Fruit fly (Drosophila melanogaster) whole organism, embryonic: ENCODE results near the gene CG43116.
A peak's percentile ranks its signal among the peaks of the same experiment; 100 is the strongest.

Source experiments
- Adf1 ChIP-seq: fragments of 200-800 bp; sonication (Bioruptor generic); IDR thresholded peaks from 2 replicates; pipeline ENCODE4 v1.3.6; 2022; ENCODE audit warnings: missing biosample characterization, missing genetic modification characterization
- Asciz ChIP-seq: fragments of 200-800 bp; sonication (Bioruptor generic); optimal IDR thresholded peaks from 2 replicates; lab custom pipeline; 2017; ENCODE audit warnings: missing biosample characterization, mild to moderate bottlenecking, missing genetic modification characterization, missing genetic modification reagents
- CG10147 ChIP-seq: fragments of 200-800 bp; sonication (Bioruptor generic); optimal IDR thresholded peaks from 2 replicates; lab custom pipeline; 2019; ENCODE audit warnings: missing biosample characterization, mild to moderate bottlenecking, missing genetic modification characterization, moderate library complexity
- CG10267 ChIP-seq: fragments of 200-800 bp; sonication (Bioruptor generic); optimal IDR thresholded peaks from 2 replicates; lab custom pipeline; 2018; ENCODE audit warnings: missing biosample characterization, mild to moderate bottlenecking, missing genetic modification characterization, moderate library complexity
- CG11695 ChIP-seq: fragments of 200-800 bp; sonication (Bioruptor generic); IDR thresholded peaks from 3 replicates; pipeline ENCODE4 v1.3.6; 2022; ENCODE audit warnings: missing biosample characterization, missing genetic modification characterization
- CG11696 ChIP-seq: fragments of 200-800 bp; sonication (Bioruptor generic); IDR thresholded peaks from 2 replicates; pipeline ENCODE4 v1.3.6; 2022; ENCODE audit warnings: missing biosample characterization, missing genetic modification characterization
- CG12391 ChIP-seq: fragments of 200-800 bp; sonication (Bioruptor generic); optimal IDR thresholded peaks from 3 replicates; lab custom pipeline; 2018; ENCODE audit warnings: missing biosample characterization, mild to moderate bottlenecking, missing genetic modification characterization, moderate library complexity
- CG12744 ChIP-seq: fragments of 200-800 bp; sonication (Bioruptor generic); optimal IDR thresholded peaks from 2 replicates; lab custom pipeline; 2016; ENCODE audit warnings: missing biosample characterization, missing genetic modification characterization
- CG14860 ChIP-seq: fragments of 200-800 bp; sonication (Bioruptor generic); IDR thresholded peaks from 3 replicates; pipeline ENCODE4 v1.3.6; 2022; ENCODE audit warnings: missing biosample characterization, missing genetic modification characterization; ENCODE audit not compliant: partially characterized antibody
- CG2712 ChIP-seq: fragments of 200-800 bp; optimal IDR thresholded peaks from 3 replicates; lab custom pipeline; 2019; ENCODE audit warnings: missing biosample characterization, mild to moderate bottlenecking, missing genetic modification characterization, moderate library complexity
- CG2889 ChIP-seq: fragments of 200-800 bp; sonication (Bioruptor generic); IDR thresholded peaks from 3 replicates; pipeline ENCODE4 v1.3.6; 2022; ENCODE audit warnings: missing biosample characterization, missing genetic modification characterization
- CG30431 ChIP-seq: fragments of 200-800 bp; sonication (Bioruptor generic); optimal IDR thresholded peaks from 2 replicates; lab custom pipeline; 2017; ENCODE audit warnings: missing biosample characterization, missing genetic modification characterization
- CG3065 ChIP-seq: fragments of 200-800 bp; sonication (Bioruptor generic); optimal IDR thresholded peaks from 2 replicates; lab custom pipeline; 2016; ENCODE audit warnings: missing biosample characterization, missing genetic modification characterization
- CG31441 ChIP-seq: fragments of 200-800 bp; sonication (Bioruptor generic); IDR thresholded peaks from 2 replicates; pipeline ENCODE4 v1.3.6; 2022; ENCODE audit warnings: missing biosample characterization, missing genetic modification characterization
- CG3726 ChIP-seq: fragments of 200-800 bp; sonication (Bioruptor generic); IDR thresholded peaks from 3 replicates; pipeline ENCODE4, ENCODE4 v1.3.6; 2022; ENCODE audit warnings: missing biosample characterization, missing genetic modification characterization
- CG6254 ChIP-seq: fragments of 200-800 bp; sonication (Bioruptor generic); optimal IDR thresholded peaks from 3 replicates; lab custom pipeline; 2017; ENCODE audit warnings: mild to moderate bottlenecking, missing biosample characterization, missing genetic modification reagents, missing genetic modification characterization
- CG6683 ChIP-seq: fragments of 200-800 bp; sonication (Bioruptor generic); optimal IDR thresholded peaks from 2 replicates; lab custom pipeline; 2017; ENCODE audit warnings: missing biosample characterization, mild to moderate bottlenecking, missing genetic modification characterization, missing genetic modification reagents
- CG9437 ChIP-seq: fragments of 200-800 bp; sonication (Bioruptor generic); optimal IDR thresholded peaks from 2 replicates; lab custom pipeline; 2018; ENCODE audit warnings: missing biosample characterization, mild to moderate bottlenecking, missing genetic modification characterization
- CG9876 ChIP-seq: fragments of 200-800 bp; sonication (Bioruptor generic); optimal IDR thresholded peaks from 2 replicates; lab custom pipeline; 2016; ENCODE audit warnings: missing biosample characterization, missing genetic modification characterization
- Camta ChIP-seq: fragments of 200-800 bp; sonication (Bioruptor generic); optimal IDR thresholded peaks from 2 replicates; lab custom pipeline; 2016; ENCODE audit warnings: missing biosample characterization, missing genetic modification characterization
- CoRest ChIP-seq: fragments of 200-800 bp; sonication (Bioruptor generic); optimal IDR thresholded peaks from 3 replicates; lab custom pipeline; 2018; ENCODE audit warnings: missing biosample characterization, mild to moderate bottlenecking, missing genetic modification characterization, moderate library complexity
- Dip3 ChIP-seq: fragments of 200-800 bp; sonication (Bioruptor generic); optimal IDR thresholded peaks from 3 replicates; lab custom pipeline; 2016; ENCODE audit warnings: missing biosample characterization, missing genetic modification characterization
- Dll ChIP-seq: fragments of 200-800 bp; sonication (Bioruptor generic); IDR thresholded peaks from 4 replicates; pipeline ENCODE4 v1.3.6; 2022; ENCODE audit warnings: missing biosample characterization, missing genetic modification characterization; ENCODE audit not compliant: partially characterized antibody
- E2f2 ChIP-seq: fragments of 200-800 bp; sonication (Bioruptor generic); IDR thresholded peaks from 2 replicates; pipeline ENCODE4 v1.3.6; 2022; ENCODE audit warnings: missing biosample characterization, missing genetic modification characterization
- ERR ChIP-seq: fragments of 200-800 bp; sonication (Bioruptor generic); optimal IDR thresholded peaks from 2 replicates; lab custom pipeline; 2016; ENCODE audit warnings: missing biosample characterization, missing genetic modification characterization
- Eip74EF ChIP-seq, 2 experiments: fragments of 200-800 bp in 1 of 2; fragments of >200 bp in 1 of 2; sonication (Bioruptor generic) in 1 of 2; optimal IDR thresholded peaks; 2 replicates each; lab custom pipeline; 2017 to 2019; ENCODE audit warnings: missing biosample characterization in 2 of 2, missing genetic modification characterization in 2 of 2, mild to moderate bottlenecking in 1 of 2, moderate library complexity in 1 of 2
- HHEX ChIP-seq: fragments of 200-800 bp; sonication (Bioruptor generic); optimal IDR thresholded peaks from 3 replicates; lab custom pipeline; 2017; ENCODE audit warnings: missing biosample characterization, mild to moderate bottlenecking, missing genetic modification characterization, missing genetic modification reagents
- HLH54F ChIP-seq: fragments of 200-800 bp; sonication (Bioruptor generic); optimal IDR thresholded peaks from 3 replicates; lab custom pipeline; 2016; ENCODE audit warnings: missing biosample characterization, missing genetic modification characterization
- Kr ChIP-seq: fragments of 200-800 bp; sonication (Bioruptor generic); optimal IDR thresholded peaks from 2 replicates; lab custom pipeline; 2017; ENCODE audit warnings: missing biosample characterization, mild to moderate bottlenecking, missing genetic modification characterization
- NC2α ChIP-seq: fragments of 200-800 bp; sonication (Bioruptor generic); optimal IDR thresholded peaks from 2 replicates; lab custom pipeline; 2016; ENCODE audit warnings: missing biosample characterization, missing genetic modification characterization
- Taf1 ChIP-seq: fragments of 200-800 bp; sonication (Bioruptor generic); IDR thresholded peaks from 2 replicates; pipeline ENCODE4 v1.3.6; 2022; ENCODE audit warnings: missing biosample characterization, missing genetic modification characterization
- ac ChIP-seq: fragments of 200-800 bp; sonication (Bioruptor generic); optimal IDR thresholded peaks from 3 replicates; lab custom pipeline; 2017; ENCODE audit warnings: missing biosample characterization, mild to moderate bottlenecking, missing genetic modification characterization
- cg ChIP-seq: fragments of 200-800 bp; sonication (Bioruptor generic); optimal IDR thresholded peaks from 3 replicates; lab custom pipeline; 2019; ENCODE audit warnings: missing biosample characterization, mild to moderate bottlenecking, missing genetic modification characterization, moderate library complexity
- chinmo ChIP-seq: fragments of 200-800 bp; sonication (Bioruptor generic); IDR thresholded peaks from 4 replicates; pipeline ENCODE4 v1.3.6; 2022; ENCODE audit warnings: missing biosample characterization, missing genetic modification characterization; ENCODE audit not compliant: partially characterized antibody
- chm ChIP-seq: fragments of 200-800 bp; sonication (Bioruptor generic); IDR thresholded peaks from 2 replicates; pipeline ENCODE4 v1.3.6; 2022; ENCODE audit warnings: missing biosample characterization, missing genetic modification characterization
- ci ChIP-seq: fragments of 200-800 bp; sonication (Bioruptor generic); IDR thresholded peaks from 3 replicates; pipeline ENCODE4 v1.3.6; 2022; ENCODE audit warnings: missing biosample characterization, missing genetic modification characterization
- fd3F ChIP-seq: fragments of 200-800 bp; sonication (Bioruptor generic); optimal IDR thresholded peaks from 2 replicates; lab custom pipeline; 2018; ENCODE audit warnings: missing biosample characterization, mild to moderate bottlenecking, missing genetic modification characterization, moderate library complexity
- hb ChIP-seq: fragments of 200-800 bp; sonication (Bioruptor generic); IDR thresholded peaks from 3 replicates; pipeline ENCODE4 v1.3.6; 2022; ENCODE audit warnings: missing biosample characterization, missing genetic modification characterization; ENCODE audit not compliant: partially characterized antibody
- lmd ChIP-seq: fragments of 200-800 bp; sonication (Bioruptor generic); IDR thresholded peaks from 2 replicates; pipeline ENCODE4 v1.3.6; 2022; ENCODE audit warnings: missing biosample characterization, missing genetic modification characterization
- nau ChIP-seq: fragments of 200-800 bp; sonication (Bioruptor generic); optimal IDR thresholded peaks from 3 replicates; lab custom pipeline; 2017; ENCODE audit warnings: missing biosample characterization, mild to moderate bottlenecking, missing genetic modification characterization, missing genetic modification reagents
- pb ChIP-seq: fragments of 200-800 bp; sonication (Bioruptor generic); optimal IDR thresholded peaks from 3 replicates; lab custom pipeline; 2016; ENCODE audit warnings: missing biosample characterization, missing genetic modification characterization
- phol ChIP-seq: fragments of 200-800 bp; sonication (Bioruptor generic); optimal IDR thresholded peaks from 3 replicates; lab custom pipeline; 2018; ENCODE audit warnings: missing biosample characterization, mild to moderate bottlenecking, missing genetic modification characterization, moderate library complexity
- prd ChIP-seq, 3 experiments: fragments of >200 bp in 2 of 3; fragments of 200-800 bp in 1 of 3; sonication (Bioruptor generic) in 1 of 3; optimal IDR thresholded peaks in 2 of 3; IDR thresholded peaks in 1 of 3; 2 replicates in 2 of 3; 3 replicates in 1 of 3; pipeline versions ENCODE4 v1.3.6 to Lab custom; 2017 to 2022; ENCODE audit warnings: missing biosample characterization in 1 of 3, missing genetic modification characterization in 1 of 3
- psq ChIP-seq: fragments of 200-800 bp; sonication (Bioruptor generic); optimal IDR thresholded peaks from 2 replicates; lab custom pipeline; 2017; ENCODE audit warnings: missing biosample characterization, missing genetic modification characterization
- slp2 ChIP-seq: fragments of 200-800 bp; sonication (Bioruptor generic); optimal IDR thresholded peaks from 2 replicates; lab custom pipeline; 2016; ENCODE audit warnings: missing biosample characterization, missing genetic modification characterization
- vvl ChIP-seq: fragments of 200-800 bp; sonication (Bioruptor generic); IDR thresholded peaks from 2 replicates; pipeline ENCODE4 v1.3.6; 2022; ENCODE audit warnings: missing biosample characterization, missing genetic modification characterization
- wdn ChIP-seq: fragments of 200-800 bp; sonication (Bioruptor generic); IDR thresholded peaks from 2 replicates; pipeline ENCODE4 v1.3.6; 2022; ENCODE audit warnings: missing biosample characterization, missing genetic modification characterization

CG43116 gene

dm6 chr3R:26020244-26021171 lies 23.7 kb upstream of the CG43116 start (continued):
- TF ChIP-seq lmd (peak; percentile 63), slp2 (GFP tag; lab: Kevin White, UChicago) (no peak), vvl (GFP tag; lab: Robert Waterston, UW) (peak; percentile 62), E2f2 (GFP tag; lab: Robert Waterston, UW) (peak; percentile 26; the same call in 1 of the 2 replicates), CG10267 (tag; lab: Kevin White, UChicago) (peak; percentile 67), Dip3 (GFP tag; lab: Kevin White, UChicago) (no peak), fd3F (peak; percentile 1), nau (GFP tag; lab: Kevin White, UChicago) (peak; percentile 59), HHEX (peak; percentile 44), ERR (GFP tag; lab: Kevin White, UChicago) (no peak), CG6254 (peak; percentile 28), ci (GFP tag; lab: Robert Waterston, UW) (peak; percentile 51; the same call in 1 of the 3 replicates), phol (tag; lab: Kevin White, UChicago) (peak; percentile 82), CoRest (peak; percentile 63), CG12391 (tag; lab: Kevin White, UChicago) (peak; percentile 83), CG11695 (GFP tag; lab: Robert Waterston, UW) (peak; percentile 73; the same call in 1 of the 3 replicates), CG2889 (GFP tag; lab: Robert Waterston, UW) (0 out of 3 replicates have a peak, but pooled peaks have one; percentile 43), HLH54F (no peak), cg (GFP tag; lab: Kevin White, UChicago) (peak; percentile 85), Kr (GFP tag; lab: Kevin White, UChicago) (no peak), hb (no peak), NC2α (GFP tag; lab: Kevin White, UChicago) (no peak), Taf1 (no peak), wdn (GFP tag; lab: Robert Waterston, UW) (no peak), CG10147 (GFP tag; lab: Kevin White, UChicago) (peak; percentile 42), CG14860 (GFP tag; lab: Robert Waterston, UW) (no peak), CG3726 (GFP tag; lab: Robert Waterston, UW) (no peak), Asciz (peak; percentile 79), prd (optimal IDR thresholded peaks at IDR 0.05; lab: Kevin White, UChicago) (no peak), prd (GFP tag; IDR thresholded peaks at IDR 0.05; lab: Robert Waterston, UW) (peak; percentile 57; the same call in 1 of the 3 replicates), chm (GFP tag; lab: Robert Waterston, UW) (peak; percentile 8; the same call in 1 of the 2 replicates), pb (GFP tag; lab: Kevin White, UChicago) (no peak), ac (GFP tag; lab: Kevin White, UChicago) (no peak), CG31441 (peak; percentile 90), CG12744 (GFP tag; lab: Kevin White, UChicago) (no peak), CG9437 (GFP tag; lab: Kevin White, UChicago) (peak; percentile 68), CG30431 (GFP tag; lab: Kevin White, UChicago) (peak; percentile 6), chinmo (GFP tag; lab: Robert Waterston, UW) (peak; percentile 99), CG11696 (GFP tag; lab: Robert Waterston, UW) (no peak), Adf1 (peak; percentile 88), Eip74EF (GFP tag; optimal IDR thresholded peaks at IDR 0.05; lab: Kevin White, UChicago) (peak in 1 of 2 experiments; percentile 5), CG9876 (GFP tag; lab: Kevin White, UChicago) (no peak), CG2712 (peak; percentile 71), Dll (peak; percentile 24; the same call in 1 of the 4 replicates), Camta (GFP tag; lab: Kevin White, UChicago) (no peak), CG6683 (peak; percentile 38), psq (GFP tag; lab: Kevin White, UChicago) (no peak), CG3065 (GFP tag; lab: Kevin White, UChicago) (peak; percentile 28)
